Fruit fly (Drosophila melanogaster): ENCODE results near the gene r-l.

The r-l gene

DNA sequence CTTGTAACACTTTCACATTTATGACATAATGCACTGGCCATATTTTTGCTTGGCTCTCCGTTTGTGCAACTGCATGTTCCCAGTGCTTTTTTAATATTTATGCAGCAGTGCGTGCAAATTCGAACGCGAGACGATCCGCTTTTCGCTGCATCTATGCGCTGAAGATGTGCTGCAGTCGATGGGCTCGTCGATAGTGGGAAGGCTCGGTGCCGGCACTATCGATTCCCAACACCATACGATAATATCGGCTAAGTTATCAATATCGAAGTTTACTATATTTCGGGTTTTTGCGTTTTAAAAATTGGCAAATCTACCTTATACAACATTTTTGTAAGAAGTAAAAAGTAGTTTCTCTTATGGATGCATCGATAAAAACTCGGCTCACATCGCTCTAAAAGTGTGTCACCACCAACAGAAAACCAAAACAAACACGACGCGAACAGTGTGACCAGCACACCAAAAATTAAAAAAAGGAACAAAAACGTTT, 24.6 kb upstream of the r-l start, which contains the start of gene RhoGAP93B:
TSS of gene RhoGAP93B (minus strand) at position 197 of the 487 bp plus-strand sequence.
- no peak for TF ChIP-seq Dif (GFP tag; optimal IDR thresholded peaks at IDR 0.05; ENCODE audit: partially characterized antibody)
- peak; percentile 97 for TF ChIP-seq Jra (GFP tag; optimal IDR thresholded peaks at IDR 0.05)
- TF ChIP-seq Abd-B (GFP tag; optimal IDR thresholded peaks at IDR 0.05) = no peak
- TF ChIP-seq Hr83 (GFP tag; optimal IDR thresholded peaks at IDR 0.05; ENCODE audit: poor library complexity, severe bottlenecking) = peak; percentile 53
- peak; percentile 91 for TF ChIP-seq fru (GFP tag; optimal IDR thresholded peaks at IDR 0.05)
- peak; percentile 84 for TF ChIP-seq HLH106 (tag; optimal IDR thresholded peaks at IDR 0.05)
- TF ChIP-seq foxo (GFP tag; optimal IDR thresholded peaks at IDR 0.05) = peak; percentile 36 to 83
- TF ChIP-seq sage (GFP tag; optimal IDR thresholded peaks at IDR 0.05) = no peak
- no peak for TF ChIP-seq Rel (GFP tag; optimal IDR thresholded peaks at IDR 0.05)
- TF ChIP-seq Rel (tag; optimal IDR thresholded peaks at IDR 0.05) = peak; percentile 68
- TF ChIP-seq Dfd (GFP tag; optimal IDR thresholded peaks at IDR 0.05) = no peak
- TF ChIP-seq tai (GFP tag; optimal IDR thresholded peaks at IDR 0.05) = no peak
- peak; percentile 83 for TF ChIP-seq rgr (GFP tag; optimal IDR thresholded peaks at IDR 0.05)
- TF ChIP-seq woc (GFP tag; optimal IDR thresholded peaks at IDR 0.05) = peak; percentile 87
- peak; percentile 75 for TF ChIP-seq ey (GFP tag; optimal IDR thresholded peaks at IDR 0.05)
- TF ChIP-seq psq (GFP tag; optimal IDR thresholded peaks at IDR 0.05) = peak; percentile 82
- TF ChIP-seq jim (GFP tag; optimal IDR thresholded peaks at IDR 0.05) = peak; percentile 29
- TF ChIP-seq brk (GFP tag; optimal IDR thresholded peaks at IDR 0.05) = no peak
- TF ChIP-seq dmrt93B (GFP tag; optimal IDR thresholded peaks at IDR 0.05) = no peak
- peak; percentile 19 for TF ChIP-seq Myc (optimal IDR thresholded peaks at IDR 0.05)
- TF ChIP-seq Mio (GFP tag; optimal IDR thresholded peaks at IDR 0.05) = peak; percentile 40
- no peak for TF ChIP-seq Hnf4 (GFP tag; optimal IDR thresholded peaks at IDR 0.05)
- peak; percentile 82 for TF ChIP-seq h (GFP tag; optimal IDR thresholded peaks at IDR 0.05)
- no peak for TF ChIP-seq Hr78 (GFP tag; optimal IDR thresholded peaks at IDR 0.05)
- TF ChIP-seq br (GFP tag; optimal IDR thresholded peaks at IDR 0.05) = peak; percentile 83
- TF ChIP-seq CrebA (GFP tag; optimal IDR thresholded peaks at IDR 0.05; ENCODE audit: borderline replicate concordance) = no peak
- no peak for TF ChIP-seq lola (GFP tag; optimal IDR thresholded peaks at IDR 0.05)
- TF ChIP-seq CG9705 (GFP tag; optimal IDR thresholded peaks at IDR 0.05) = peak; percentile 84
- peak; percentile 93 for TF ChIP-seq dsf (GFP tag; optimal IDR thresholded peaks at IDR 0.05; ENCODE audit: borderline replicate concordance)
- TF ChIP-seq N (GFP tag; optimal IDR thresholded peaks at IDR 0.05) = no peak
- TF ChIP-seq CG32264 (GFP tag; optimal IDR thresholded peaks at IDR 0.05) = peak; percentile 65
- no peak for TF ChIP-seq pan (optimal IDR thresholded peaks at IDR 0.05)
- peak; percentile 65 for TF ChIP-seq OdsH (GFP tag; optimal IDR thresholded peaks at IDR 0.05)
- no peak for TF ChIP-seq dl (GFP tag; optimal IDR thresholded peaks at IDR 0.05; ENCODE audit: insufficient read depth in 1 of 2, partially characterized antibody in 2 of 2)
- peak; percentile 80 for TF ChIP-seq Sp1 (GFP tag; optimal IDR thresholded peaks at IDR 0.05)
- no peak for TF ChIP-seq GATAd (GFP tag; optimal IDR thresholded peaks at IDR 0.05)
- TF ChIP-seq usp (GFP tag; optimal IDR thresholded peaks at IDR 0.05) = no peak
- no peak for TF ChIP-seq Vsx2 (GFP tag; optimal IDR thresholded peaks at IDR 0.05; ENCODE audit: partially characterized antibody)
- peak; percentile 35 for TF ChIP-seq sv (GFP tag; optimal IDR thresholded peaks at IDR 0.05)

DNA sequence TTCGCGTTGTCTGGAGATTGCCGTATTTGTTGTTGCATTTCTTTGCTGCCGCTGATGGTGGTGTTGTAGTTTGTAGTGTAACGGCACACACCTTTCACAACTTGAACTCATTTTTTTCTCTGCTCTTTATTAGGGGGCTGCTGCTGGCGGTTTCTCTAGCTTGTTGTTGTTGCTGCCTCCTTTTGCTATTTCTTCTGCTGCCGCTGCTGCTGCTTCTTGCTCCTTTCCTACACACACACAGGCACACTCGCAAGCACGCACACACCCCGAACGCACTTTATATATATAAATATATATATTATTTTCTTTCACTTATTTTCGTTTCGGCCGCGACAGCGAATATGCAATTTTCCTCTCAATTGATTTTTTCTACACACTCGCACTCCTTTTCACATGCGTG, 24.0 kb upstream of the r-l start:
- TF ChIP-seq Mio (GFP tag; optimal IDR thresholded peaks at IDR 0.05) = no peak
- TF ChIP-seq rgr (GFP tag; optimal IDR thresholded peaks at IDR 0.05) = no peak
- no peak for TF ChIP-seq h (GFP tag; optimal IDR thresholded peaks at IDR 0.05)
- no peak for TF ChIP-seq CG32264 (GFP tag; optimal IDR thresholded peaks at IDR 0.05)
- TF ChIP-seq Dif (GFP tag; optimal IDR thresholded peaks at IDR 0.05; ENCODE audit: partially characterized antibody) = no peak
- TF ChIP-seq Hr83 (GFP tag; optimal IDR thresholded peaks at IDR 0.05; ENCODE audit: poor library complexity, severe bottlenecking) = no peak
- TF ChIP-seq sv (GFP tag; optimal IDR thresholded peaks at IDR 0.05) = no peak
- no peak for TF ChIP-seq brk (GFP tag; optimal IDR thresholded peaks at IDR 0.05)
- no peak for TF ChIP-seq br (GFP tag; optimal IDR thresholded peaks at IDR 0.05)
